Fruit fly (Drosophila melanogaster): ENCODE data around the gene Spp.
A peak's percentile ranks its signal among the peaks of the same experiment; 100 is the strongest.

Spp gene

DNA sequence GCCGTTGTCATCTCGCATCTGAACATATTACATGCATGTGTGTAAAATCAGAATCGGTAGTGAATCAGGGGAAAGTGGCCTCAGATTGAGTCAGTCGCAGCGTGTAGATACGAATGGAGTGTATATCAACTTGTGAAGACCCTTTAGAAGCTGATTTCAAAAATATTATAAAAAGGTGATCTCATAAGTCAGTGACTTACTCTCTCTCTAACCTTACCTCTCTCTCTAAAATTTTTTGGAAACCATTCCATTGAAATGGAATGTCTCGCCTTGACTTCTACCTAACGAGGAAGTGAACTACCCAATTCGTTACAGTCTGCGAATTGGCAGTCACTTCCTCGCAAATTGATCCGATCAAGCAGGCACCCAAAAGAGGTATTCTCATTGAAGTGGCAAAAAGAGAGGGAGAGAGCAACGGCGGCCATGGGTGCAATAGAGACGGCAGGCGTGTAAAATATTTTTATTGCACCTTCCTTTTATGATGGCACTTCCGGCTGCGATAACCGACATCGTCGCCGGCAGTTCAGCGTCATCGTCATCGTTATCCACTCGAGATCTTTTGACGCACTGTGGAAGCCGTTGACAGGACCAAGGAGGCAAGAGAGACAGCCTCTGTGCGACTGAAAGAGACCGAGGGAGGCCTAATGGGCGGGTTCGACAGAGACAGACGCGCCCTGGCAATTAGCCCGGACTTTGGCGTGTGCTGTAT lies 26.4 kb downstream of the Spp start (continued):
- TF ChIP-seq CG6276 (GFP tag; optimal IDR thresholded peaks at IDR 0.05): no peak
- peak; percentile 38 for TF ChIP-seq cyc (GFP tag; optimal IDR thresholded peaks at IDR 0.05)
- peak; percentile 24 for TF ChIP-seq achi (GFP tag; optimal IDR thresholded peaks at IDR 0.05)
- TF ChIP-seq fd59A (GFP tag; optimal IDR thresholded peaks at IDR 0.05): no peak
- peak; percentile 47 for TF ChIP-seq Eip75B (GFP tag; optimal IDR thresholded peaks at IDR 0.05)
- TF ChIP-seq CG7368 (GFP tag; optimal IDR thresholded peaks at IDR 0.05): peak; percentile 4
- no peak for TF ChIP-seq CG11294 (GFP tag; IDR thresholded peaks at IDR 0.05)
- no peak for TF ChIP-seq fkh (GFP tag; optimal IDR thresholded peaks at IDR 0.05)
- TF ChIP-seq Eip93F (GFP tag; optimal IDR thresholded peaks at IDR 0.05): no peak
- TF ChIP-seq CG6854 (GFP tag; optimal IDR thresholded peaks at IDR 0.05): no peak
- TF ChIP-seq Smox (GFP tag; optimal IDR thresholded peaks at IDR 0.05): peak; percentile 44
- TF ChIP-seq CG8319 (GFP tag; optimal IDR thresholded peaks at IDR 0.05): peak; percentile 13
- TF ChIP-seq Blimp-1 (GFP tag; optimal IDR thresholded peaks at IDR 0.05): peak; percentile 10
- no peak for TF ChIP-seq Gug (GFP tag; IDR thresholded peaks at IDR 0.05)
- no peak for TF ChIP-seq dsx (GFP tag; optimal IDR thresholded peaks at IDR 0.05; ENCODE audit: poor library complexity, severe bottlenecking)
- peak; percentile 41 for TF ChIP-seq CG8632 (GFP tag; optimal IDR thresholded peaks at IDR 0.05)

DNA sequence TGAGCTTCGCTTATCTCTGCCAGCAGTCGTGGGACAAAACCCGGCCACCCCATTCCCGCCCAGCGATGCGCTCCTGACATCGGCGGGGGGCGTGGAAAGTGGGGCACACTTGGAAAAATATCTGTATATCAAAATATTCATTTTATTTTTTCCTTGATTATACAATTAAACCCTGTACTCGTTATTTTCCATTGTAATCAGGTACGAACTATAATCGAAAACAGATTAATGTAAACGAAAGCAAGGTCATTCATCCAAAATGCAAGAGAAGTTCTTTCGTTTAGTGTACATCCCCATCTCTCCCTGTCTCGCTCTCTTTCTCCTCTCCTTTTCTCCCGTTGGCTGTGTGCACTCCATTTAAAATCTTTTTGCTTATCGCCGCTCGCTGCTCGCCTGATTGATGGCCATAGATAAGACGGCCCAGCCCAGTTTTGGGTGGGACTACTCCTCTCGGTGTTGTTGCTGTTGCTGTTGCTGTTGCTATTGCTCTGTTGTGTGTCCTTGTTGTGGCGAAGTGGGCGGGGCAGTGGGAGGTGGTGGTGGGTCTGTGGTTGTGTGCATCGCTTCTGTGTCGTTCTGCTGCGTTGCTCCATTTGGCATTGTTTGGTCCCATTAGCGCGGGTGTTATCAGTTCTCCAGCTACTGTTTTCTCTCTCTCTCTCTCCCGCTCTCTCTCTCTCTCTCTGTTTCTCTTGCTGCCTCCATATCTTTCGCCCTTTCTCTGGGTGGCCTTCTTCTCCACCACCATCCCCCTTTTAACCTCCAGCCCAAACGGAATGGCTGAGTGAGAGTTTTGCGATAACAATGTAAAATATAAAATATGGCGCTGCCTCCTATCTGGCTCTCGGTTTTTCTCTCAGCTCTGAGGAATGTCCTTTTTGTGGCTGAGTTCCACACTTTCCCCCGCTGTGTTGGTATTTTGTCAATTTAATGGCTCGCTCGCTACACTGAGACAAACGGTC lies 28.1 kb downstream of the Spp start:
- TF ChIP-seq fkh (GFP tag; optimal IDR thresholded peaks at IDR 0.05) (no peak), Sox15 (GFP tag; optimal IDR thresholded peaks at IDR 0.05) (peak; percentile 63), eg (GFP tag; IDR thresholded peaks at IDR 0.05) (peak; percentile 69), cyc (GFP tag; optimal IDR thresholded peaks at IDR 0.05) (peak; percentile 81), fd85E (GFP tag; optimal IDR thresholded peaks at IDR 0.05) (peak; percentile 57), acj6 (GFP tag; optimal IDR thresholded peaks at IDR 0.05) (peak; percentile 81), CG7368 (GFP tag; optimal IDR thresholded peaks at IDR 0.05) (peak; percentile 73), dsx (GFP tag; optimal IDR thresholded peaks at IDR 0.05; ENCODE audit: poor library complexity, severe bottlenecking) (peak; percentile 65), CG6792 (GFP tag; optimal IDR thresholded peaks at IDR 0.05) (peak; percentile 84), Smox (GFP tag; optimal IDR thresholded peaks at IDR 0.05) (peak; percentile 77), topi (GFP tag; optimal IDR thresholded peaks at IDR 0.05) (peak; percentile 81), CG8319 (GFP tag; optimal IDR thresholded peaks at IDR 0.05) (peak; percentile 58), CG10631 (GFP tag; optimal IDR thresholded peaks at IDR 0.05) (peak; percentile 76), fd59A (GFP tag; optimal IDR thresholded peaks at IDR 0.05) (peak; percentile 72), Met (GFP tag; optimal IDR thresholded peaks at IDR 0.05) (peak; percentile 83), CG6808 (GFP tag; optimal IDR thresholded peaks at IDR 0.05) (peak; percentile 75), Blimp-1 (GFP tag; optimal IDR thresholded peaks at IDR 0.05) (peak; percentile 28), svp (GFP tag) (peak; percentile 91), CG6163 (GFP tag; IDR thresholded peaks at IDR 0.05) (peak; percentile 85), CG6276 (GFP tag; optimal IDR thresholded peaks at IDR 0.05) (peak; percentile 59), Eip78C (GFP tag) (peak; percentile 94), OdsH (GFP tag; optimal IDR thresholded peaks at IDR 0.05) (peak; percentile 78), Lpt (GFP tag; optimal IDR thresholded peaks at IDR 0.05) (peak; percentile 49), spab (GFP tag; optimal IDR thresholded peaks at IDR 0.05) (peak; percentile 68), CG9139 (GFP tag; optimal IDR thresholded peaks at IDR 0.05) (peak; percentile 27), pdm3 (GFP tag; optimal IDR thresholded peaks at IDR 0.05) (peak; percentile 85), Ets96B (tag; optimal IDR thresholded peaks at IDR 0.05) (peak; percentile 74), Sox102F (GFP tag; optimal IDR thresholded peaks at IDR 0.05) (peak; percentile 78), CG4318 (GFP tag; optimal IDR thresholded peaks at IDR 0.05) (peak; percentile 48), CG11294 (GFP tag; IDR thresholded peaks at IDR 0.05) (peak; percentile 59; the same call in 1 of the 2 replicates), CG32006 (GFP tag; optimal IDR thresholded peaks at IDR 0.05) (peak; percentile 79), CG3032 (tag; optimal IDR thresholded peaks at IDR 0.05) (peak; percentile 80), CG31627 (GFP tag; optimal IDR thresholded peaks at IDR 0.05) (peak; percentile 86), vri (GFP tag; optimal IDR thresholded peaks at IDR 0.05) (peak; percentile 31), achi (GFP tag; optimal IDR thresholded peaks at IDR 0.05) (peak; percentile 70), CG34406 (GFP tag; optimal IDR thresholded peaks at IDR 0.05) (peak; percentile 71), Hr39 (GFP tag; optimal IDR thresholded peaks at IDR 0.05) (peak; percentile 83), esn (GFP tag; optimal IDR thresholded peaks at IDR 0.05) (peak; percentile 86), CG10669 (GFP tag; optimal IDR thresholded peaks at IDR 0.05) (peak; percentile 76)

Measured in whole organism, prepupa.